Worm (Caenorhabditis elegans): ENCODE measurements around the gene C35D10.3.
A peak's percentile ranks its signal among the peaks of the same experiment; 100 is the strongest.

Gene C35D10.3

DNA sequence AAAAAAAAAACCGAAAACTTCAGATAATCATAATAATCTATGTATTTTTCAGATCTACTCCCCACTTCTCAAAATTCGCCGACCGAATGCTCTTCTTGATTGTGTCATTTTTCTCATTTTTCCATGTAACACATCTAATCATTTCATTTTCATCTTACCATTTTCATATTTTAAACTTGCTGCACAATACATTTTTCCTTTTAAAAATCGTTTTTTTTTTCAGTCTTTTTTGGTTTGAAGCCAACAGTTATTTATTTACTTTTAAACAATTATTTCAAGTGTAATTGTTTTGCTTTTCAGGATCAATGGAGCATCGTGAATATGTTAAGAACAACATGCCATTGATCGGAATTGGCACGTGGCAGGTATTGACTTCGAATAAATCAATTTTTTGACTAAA is 9.7 kb upstream of the C35D10.3 start, which contains the start of gene C35D10.6 (continued):
- TF ChIP-seq sptf-2 (GFP tag; optimal IDR thresholded peaks at IDR 0.05) (no peak), tbx-9 (tag; optimal IDR thresholded peaks at IDR 0.05; ENCODE audit: borderline replicate concordance) (no peak)

DNA sequence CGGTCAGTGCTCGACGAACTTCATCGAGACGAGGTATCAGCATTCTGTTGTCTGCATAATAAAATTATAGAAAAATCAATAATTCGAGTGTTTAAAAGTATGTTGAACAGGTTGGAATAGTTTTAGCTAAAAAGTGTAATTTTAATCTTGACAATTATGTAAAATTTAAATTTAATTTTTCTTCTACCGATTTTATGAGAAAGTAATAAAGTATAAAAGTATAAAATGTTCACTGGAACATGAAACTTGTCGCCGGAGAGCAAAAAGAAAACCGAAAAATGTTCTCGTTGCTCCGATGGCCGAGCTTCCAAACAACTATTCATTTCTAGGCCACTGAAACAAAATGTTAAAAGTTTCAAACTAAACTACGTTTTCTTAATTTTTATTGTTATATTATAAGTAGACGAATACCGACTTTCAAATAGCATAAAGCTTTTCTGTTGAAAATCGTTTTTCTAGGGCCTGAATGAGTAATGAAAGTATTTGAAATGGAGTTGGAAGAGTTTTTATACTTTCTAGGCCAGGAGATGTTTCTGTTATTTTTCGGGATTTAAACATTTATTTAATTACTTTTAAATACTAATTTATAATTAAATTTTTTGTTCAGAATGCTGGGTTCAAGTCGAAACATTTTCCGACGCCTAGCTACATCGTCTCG is 6.8 kb upstream of the C35D10.3 start, which contains the start of the genes C35D10.10 and C35D10.5:
C35D10.10 (minus strand) TSS at position 51 of the 658 bp plus-strand sequence.
C35D10.5 (plus strand) TSS at position 608 of the 658 bp plus-strand sequence.
- TF ChIP-seq ztf-26 (tag; optimal IDR thresholded peaks at IDR 0.05) (no peak), rec-8 (tag; optimal IDR thresholded peaks at IDR 0.05) (peak in 1 of 2 experiments; percentile 20), unc-130 (GFP tag; optimal IDR thresholded peaks at IDR 0.05) (peak; percentile 10), B0019.2 (GFP tag; conservative IDR thresholded peaks at IDR 0.05) (no peak), lag-1 (GFP tag; IDR thresholded peaks at IDR 0.05) (no peak), F23B12.7 (tag; optimal IDR thresholded peaks at IDR 0.05; ENCODE audit: insufficient read depth) (no peak), ceh-79 (tag; optimal IDR thresholded peaks at IDR 0.05) (no peak), chd-7 (tag; optimal IDR thresholded peaks at IDR 0.05) (no peak), Y56A3A.18 (GFP tag; IDR thresholded peaks at IDR 0.05) (no peak)

DNA sequence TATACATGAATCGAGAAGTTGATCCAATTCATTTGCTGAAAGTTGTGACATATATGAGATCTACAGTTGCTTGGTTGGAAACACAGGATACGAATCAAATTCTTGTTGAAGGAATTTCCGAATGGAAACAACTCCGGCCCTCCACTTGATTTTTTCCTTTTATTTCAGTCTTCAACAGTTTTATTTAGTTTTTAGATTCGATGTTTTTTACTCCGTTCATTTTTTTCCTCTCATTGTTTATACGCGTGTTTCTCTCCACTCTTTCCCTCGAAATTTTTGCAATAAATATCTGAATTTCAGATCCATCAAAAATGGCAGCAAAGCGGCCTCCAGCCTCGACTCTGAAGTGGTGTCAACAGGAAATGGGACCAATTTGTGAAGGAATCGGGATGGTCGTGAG is 5.6 kb upstream of the C35D10.3 start, which contains the start of gene coq-8:
coq-8 (plus strand) TSS at position 301 of the 400 bp plus-strand sequence.
- TF ChIP-seq tbx-9 (tag; optimal IDR thresholded peaks at IDR 0.05; ENCODE audit: borderline replicate concordance) = no peak
- no peak for TF ChIP-seq sptf-2 (GFP tag; optimal IDR thresholded peaks at IDR 0.05)
- no peak for TF ChIP-seq ekl-4 (GFP tag; IDR thresholded peaks at IDR 0.05)
- no peak for TF ChIP-seq hlh-12 (tag; optimal IDR thresholded peaks at IDR 0.05)
- TF ChIP-seq F22D6.2 (tag; optimal IDR thresholded peaks at IDR 0.05) = no peak
- no peak for TF ChIP-seq ztf-28 (GFP tag; IDR thresholded peaks at IDR 0.05)
- no peak for TF ChIP-seq pha-4 (tag; optimal IDR thresholded peaks at IDR 0.05)
- no peak for TF ChIP-seq lin-40 (tag; optimal IDR thresholded peaks at IDR 0.05)
- TF ChIP-seq F57A8.1 (GFP tag; optimal IDR thresholded peaks at IDR 0.05) = no peak
- no peak for TF ChIP-seq snpc-1.1 (tag; optimal IDR thresholded peaks at IDR 0.05; ENCODE audit: insufficient read depth)
- TF ChIP-seq F52B5.7 (tag; optimal IDR thresholded peaks at IDR 0.05) = no peak
- no peak for TF ChIP-seq dpff-1 (tag; optimal IDR thresholded peaks at IDR 0.05)
- TF ChIP-seq D2030.7 (GFP tag; IDR thresholded peaks at IDR 0.05) = no peak
- no peak for TF ChIP-seq lir-1 (GFP tag; conservative IDR thresholded peaks at IDR 0.05)
- TF ChIP-seq madf-8 (GFP tag; conservative IDR thresholded peaks at IDR 0.05) = no peak
- TF ChIP-seq rcor-1 (GFP tag; IDR thresholded peaks at IDR 0.05) = no peak
- no peak for TF ChIP-seq hlh-26 (GFP tag; conservative IDR thresholded peaks at IDR 0.05)
- TF ChIP-seq efl-1 (GFP tag; optimal IDR thresholded peaks at IDR 0.05) = no peak

DNA sequence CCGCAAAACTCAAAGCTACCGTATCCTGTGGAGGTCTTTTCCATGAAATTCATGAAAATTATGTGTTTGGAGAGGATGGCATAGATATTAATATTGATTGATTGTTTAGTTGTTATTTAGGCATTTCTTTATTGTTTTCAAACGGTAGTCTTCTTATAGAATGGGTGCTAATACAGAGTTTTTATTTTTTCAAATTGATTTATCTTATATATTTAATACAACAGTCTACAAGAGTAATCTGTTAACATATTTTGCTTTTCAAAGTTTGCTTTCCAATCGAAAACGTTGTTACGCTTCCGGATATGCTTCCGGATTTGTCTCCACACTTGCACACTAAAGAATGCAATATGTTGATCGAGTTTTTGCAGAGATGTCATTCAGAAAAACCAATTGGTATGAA is 2.0 kb upstream of the C35D10.3 start, which contains the start of gene C35D10.17:
C35D10.17 (plus strand) TSS at position 301 of the 400 bp plus-strand sequence.
- TF ChIP-seq madf-6 (GFP tag; IDR thresholded peaks at IDR 0.05) = no peak
- TF ChIP-seq dpl-1 (GFP tag; optimal IDR thresholded peaks at IDR 0.05) = no peak
- no peak for TF ChIP-seq Y56A3A.18 (GFP tag; IDR thresholded peaks at IDR 0.05)
- TF ChIP-seq sptf-2 (GFP tag; optimal IDR thresholded peaks at IDR 0.05) = no peak

DNA sequence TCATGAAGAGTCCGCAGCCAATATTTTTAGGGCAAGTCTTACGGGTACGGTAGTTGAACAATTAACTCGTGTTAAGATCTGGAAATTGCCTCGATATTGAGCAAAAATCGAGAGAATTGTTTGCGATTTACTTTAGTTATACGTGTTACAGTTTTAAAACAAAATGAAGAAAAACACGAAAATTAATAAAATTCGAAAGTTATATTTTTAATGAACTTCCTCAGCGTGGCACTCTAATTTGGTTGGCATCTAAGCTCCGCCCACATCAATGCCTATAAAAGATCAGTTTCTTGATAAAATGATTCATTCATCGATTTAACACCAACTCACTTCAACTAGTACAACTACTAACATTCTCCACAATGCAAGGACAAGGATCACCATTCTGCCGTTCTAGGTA is 1.8 kb downstream of the C35D10.3 start, which contains the start of gene gipc-1:
gipc-1 (plus strand) TSS at position 301 of the 400 bp plus-strand sequence.
- TF ChIP-seq egl-18 (GFP tag; IDR thresholded peaks at IDR 0.05) (no peak), ekl-4 (GFP tag; IDR thresholded peaks at IDR 0.05) (no peak), ceh-27 (GFP tag; optimal IDR thresholded peaks at IDR 0.05) (no peak), Y53F4B.3 (GFP tag; IDR thresholded peaks at IDR 0.05) (no peak), nhr-80 (tag; optimal IDR thresholded peaks at IDR 0.05) (no peak), C06A6.2 (GFP tag; conservative IDR thresholded peaks at IDR 0.05) (no peak), rcor-1 (GFP tag; IDR thresholded peaks at IDR 0.05) (no peak), F57A8.1 (GFP tag; optimal IDR thresholded peaks at IDR 0.05) (no peak), pbrm-1 (GFP tag; IDR thresholded peaks at IDR 0.05) (no peak), somi-1 (GFP tag; optimal IDR thresholded peaks at IDR 0.05) (no peak), fkh-3 (tag; optimal IDR thresholded peaks at IDR 0.05) (no peak), lin-54 (GFP tag; optimal IDR thresholded peaks at IDR 0.05) (no peak), attf-6 (GFP tag; IDR thresholded peaks at IDR 0.05) (no peak), F23B12.7 (tag; optimal IDR thresholded peaks at IDR 0.05; ENCODE audit: insufficient read depth) (no peak), snpc-4 (GFP tag; optimal IDR thresholded peaks at IDR 0.05) (no peak), snpc-4 (tag; optimal IDR thresholded peaks at IDR 0.05) (no peak)

All from whole organism, young adult.